Worm (Caenorhabditis elegans) whole organism, L2 larva: ENCODE results near the gene srg-40.
A peak's percentile ranks its signal among the peaks of the same experiment; 100 is the strongest.

Experiments
- ama-1 ChIP-seq: fragments of 150-350 bp; optimal IDR thresholded peaks from 2 replicates; lab custom pipeline; 2018; ENCODE audit warnings: inconsistent platforms
- nhr-237 ChIP-seq: fragments of 150-350 bp; optimal IDR thresholded peaks from 2 replicates; lab custom pipeline; 2014; ENCODE audit warnings: missing biosample characterization, missing genetic modification characterization
- snpc-4 ChIP-seq: fragments of 150-350 bp; optimal IDR thresholded peaks from 2 replicates; lab custom pipeline; 2014; ENCODE audit warnings: missing biosample characterization, missing genetic modification characterization
- unc-62 ChIP-seq: fragments of 150-350 bp; optimal IDR thresholded peaks from 2 replicates; lab custom pipeline; 2014; ENCODE audit warnings: missing biosample characterization, missing genetic modification reagents, missing genetic modification characterization

DNA sequence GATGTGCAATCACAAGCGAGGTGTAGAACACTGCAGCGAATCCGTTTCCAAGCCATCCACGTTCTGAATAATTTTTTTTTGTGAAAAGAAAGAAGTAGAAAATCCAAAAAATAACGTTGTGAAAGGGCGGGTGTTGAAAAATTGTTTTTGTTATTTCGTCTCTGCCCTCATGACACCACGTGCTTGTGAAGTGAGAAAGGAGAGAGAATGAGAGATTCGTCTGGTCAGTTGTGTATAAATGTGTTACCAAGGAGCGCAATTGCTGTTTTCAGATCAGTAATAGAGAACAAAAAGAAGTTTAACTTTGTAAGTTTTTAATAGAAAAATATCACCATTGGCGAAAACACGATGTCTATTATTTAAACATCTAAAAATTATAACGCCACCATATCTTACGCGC is 43.1 kb downstream of the srg-40 start:
- TF ChIP-seq ama-1 (lab: Kevin White, UChicago), result peak; percentile 9
- TF ChIP-seq nhr-237 (tag; lab: Kevin White, UChicago), result no peak
- no peak for TF ChIP-seq unc-62 (GFP tag; lab: Kevin White, UChicago)
- TF ChIP-seq snpc-4, result no peak
